Fruit fly (Drosophila melanogaster) whole organism, embryonic: Measurements from ENCODE around the gene CG32295.

ENCODE experiments used
- Ada2b ChIP-seq: fragments of 200-800 bp; sonication (Bioruptor generic); IDR thresholded peaks from 2 replicates; pipeline ENCODE4 v1.3.6; 2022; ENCODE audit warnings: missing biosample characterization, missing genetic modification characterization
- CG10267 ChIP-seq: fragments of 200-800 bp; sonication (Bioruptor generic); optimal IDR thresholded peaks from 2 replicates; lab custom pipeline; 2018; ENCODE audit warnings: missing biosample characterization, mild to moderate bottlenecking, missing genetic modification characterization, moderate library complexity
- CG12155 ChIP-seq: fragments of 200-800 bp; sonication (Bioruptor generic); optimal IDR thresholded peaks from 3 replicates; lab custom pipeline; 2016; ENCODE audit warnings: missing biosample characterization, missing genetic modification characterization
- CG1603 ChIP-seq: fragments of 200-800 bp; sonication (Bioruptor generic); optimal IDR thresholded peaks from 2 replicates; lab custom pipeline; 2019; ENCODE audit warnings: missing biosample characterization, mild to moderate bottlenecking, missing genetic modification characterization, moderate library complexity
- CG16815 ChIP-seq: fragments of 200-800 bp; sonication (Bioruptor generic); optimal IDR thresholded peaks from 3 replicates; lab custom pipeline; 2017; ENCODE audit warnings: missing biosample characterization, mild to moderate bottlenecking, missing genetic modification characterization
- CG2875 ChIP-seq: fragments of 200-800 bp; sonication (Bioruptor generic); optimal IDR thresholded peaks from 2 replicates; lab custom pipeline; 2017; ENCODE audit warnings: missing biosample characterization, mild to moderate bottlenecking, missing genetic modification characterization, missing genetic modification reagents
- CG32772 ChIP-seq: fragments of 200-800 bp; sonication (Bioruptor generic); IDR thresholded peaks from 2 replicates; pipeline ENCODE4 v1.3.6; 2022; ENCODE audit warnings: missing biosample characterization, missing genetic modification characterization
- CG3847 ChIP-seq: fragments of 200-800 bp; sonication (Bioruptor generic); IDR thresholded peaks from 2 replicates; pipeline ENCODE4 v1.3.6; 2022; ENCODE audit warnings: missing biosample characterization, missing genetic modification characterization
- CG3995 ChIP-seq: fragments of 200-800 bp; sonication (Bioruptor generic); optimal IDR thresholded peaks from 3 replicates; lab custom pipeline; 2016; ENCODE audit warnings: missing biosample characterization, missing genetic modification characterization
- CG5245 ChIP-seq: fragments of 200-800 bp; sonication (Bioruptor generic); optimal IDR thresholded peaks from 3 replicates; lab custom pipeline; 2016; ENCODE audit warnings: missing biosample characterization, missing genetic modification characterization
- CG6272 ChIP-seq: fragments of 200-800 bp; sonication (Bioruptor generic); IDR thresholded peaks from 2 replicates; pipeline ENCODE4 v1.3.6; 2022; ENCODE audit warnings: missing biosample characterization, missing genetic modification characterization
- CG7745 ChIP-seq: fragments of 200-800 bp; sonication (Bioruptor generic); optimal IDR thresholded peaks from 2 replicates; lab custom pipeline; 2018; ENCODE audit warnings: missing biosample characterization, mild to moderate bottlenecking, missing genetic modification characterization, moderate library complexity
- CG8089 ChIP-seq: fragments of 200-800 bp; sonication (Bioruptor generic); optimal IDR thresholded peaks from 3 replicates; lab custom pipeline; 2016; ENCODE audit warnings: missing biosample characterization, missing genetic modification characterization
- Dll ChIP-seq: fragments of 200-800 bp; sonication (Bioruptor generic); IDR thresholded peaks from 4 replicates; pipeline ENCODE4 v1.3.6; 2022; ENCODE audit warnings: missing biosample characterization, missing genetic modification characterization; ENCODE audit not compliant: partially characterized antibody
- E2f1 ChIP-seq: fragments of 200-800 bp; sonication (Bioruptor generic); IDR thresholded peaks from 2 replicates; pipeline ENCODE4 v1.3.6; 2022; ENCODE audit warnings: missing biosample characterization, missing genetic modification characterization
- Ets97D ChIP-seq: fragments of 200-800 bp; sonication (Bioruptor generic); optimal IDR thresholded peaks from 3 replicates; lab custom pipeline; 2016; ENCODE audit warnings: missing biosample characterization, missing genetic modification characterization
- Gug ChIP-seq: fragments of 200-800 bp; sonication (Bioruptor generic); IDR thresholded peaks from 4 replicates; pipeline ENCODE4 v1.3.6; 2022; ENCODE audit warnings: missing biosample characterization, missing genetic modification characterization
- HLH3B ChIP-seq: fragments of 200-800 bp; sonication (Bioruptor generic); IDR thresholded peaks from 2 replicates; pipeline ENCODE4 v1.3.6; 2022; ENCODE audit warnings: missing biosample characterization, missing genetic modification characterization
- Kr ChIP-seq: fragments of 200-800 bp; sonication (Bioruptor generic); optimal IDR thresholded peaks from 2 replicates; lab custom pipeline; 2017; ENCODE audit warnings: missing biosample characterization, mild to moderate bottlenecking, missing genetic modification characterization
- Mad ChIP-seq: fragments of 200-800 bp; sonication (Bioruptor generic); optimal IDR thresholded peaks from 2 replicates; lab custom pipeline; 2016; ENCODE audit warnings: missing biosample characterization, missing genetic modification characterization
- Meics ChIP-seq: fragments of 200-800 bp; sonication (Bioruptor generic); optimal IDR thresholded peaks from 2 replicates; lab custom pipeline; 2017; ENCODE audit warnings: missing biosample characterization, mild to moderate bottlenecking, missing genetic modification characterization
- Mes4 ChIP-seq: fragments of 200-800 bp; sonication (Bioruptor generic); optimal IDR thresholded peaks from 2 replicates; lab custom pipeline; 2016; ENCODE audit warnings: missing biosample characterization, missing genetic modification characterization
- NC2α ChIP-seq: fragments of 200-800 bp; sonication (Bioruptor generic); optimal IDR thresholded peaks from 2 replicates; lab custom pipeline; 2016; ENCODE audit warnings: missing biosample characterization, missing genetic modification characterization
- NfI ChIP-seq: fragments of 200-800 bp; sonication (Bioruptor generic); optimal IDR thresholded peaks from 3 replicates; lab custom pipeline; 2018; ENCODE audit warnings: missing biosample characterization, mild to moderate bottlenecking, missing genetic modification characterization, moderate library complexity
- Oaz ChIP-seq: fragments of 200-800 bp; sonication (Bioruptor generic); IDR thresholded peaks from 2 replicates; pipeline ENCODE4 v1.3.6; 2022; ENCODE audit warnings: missing biosample characterization, missing genetic modification characterization
- Side ChIP-seq: fragments of 200-800 bp; sonication (Bioruptor generic); optimal IDR thresholded peaks from 2 replicates; lab custom pipeline; 2016; ENCODE audit warnings: missing biosample characterization, missing genetic modification characterization
- Sry-δ ChIP-seq: fragments of 200-800 bp; sonication (Bioruptor generic); optimal IDR thresholded peaks from 2 replicates; lab custom pipeline; 2016; ENCODE audit warnings: missing biosample characterization, missing genetic modification characterization
- Ssrp ChIP-seq: fragments of 200-800 bp; sonication (Bioruptor generic); optimal IDR thresholded peaks from 2 replicates; lab custom pipeline; 2018; ENCODE audit warnings: missing biosample characterization, mild to moderate bottlenecking, missing genetic modification characterization, moderate library complexity
- Usf ChIP-seq: fragments of 200-800 bp; sonication (Bioruptor generic); optimal IDR thresholded peaks from 2 replicates; lab custom pipeline; 2017; ENCODE audit warnings: missing genotype, missing biosample characterization, missing genetic modification characterization
- abd-A ChIP-seq: fragments of 200-800 bp; sonication (Bioruptor generic); optimal IDR thresholded peaks from 3 replicates; lab custom pipeline; 2019; ENCODE audit warnings: missing biosample characterization, mild to moderate bottlenecking, missing genetic modification characterization, moderate library complexity
- al ChIP-seq: fragments of 200-800 bp; sonication (Bioruptor generic); IDR thresholded peaks from 2 replicates; pipeline ENCODE4 v1.3.6; 2022; ENCODE audit warnings: missing biosample characterization, missing genetic modification characterization
- bigmax ChIP-seq: fragments of 200-800 bp; sonication (Bioruptor generic); optimal IDR thresholded peaks from 2 replicates; lab custom pipeline; 2018; ENCODE audit warnings: missing biosample characterization, mild to moderate bottlenecking, missing genetic modification characterization
- chinmo ChIP-seq: fragments of 200-800 bp; sonication (Bioruptor generic); IDR thresholded peaks from 4 replicates; pipeline ENCODE4 v1.3.6; 2022; ENCODE audit warnings: missing biosample characterization, missing genetic modification characterization; ENCODE audit not compliant: partially characterized antibody
- crc ChIP-seq: fragments of 200-800 bp; sonication (Bioruptor generic); optimal IDR thresholded peaks from 2 replicates; lab custom pipeline; 2016; ENCODE audit warnings: missing biosample characterization, missing genetic modification characterization
- disco-r ChIP-seq: fragments of 200-800 bp; sonication (Bioruptor generic); optimal IDR thresholded peaks from 2 replicates; lab custom pipeline; 2016; ENCODE audit warnings: missing biosample characterization, missing genetic modification characterization
- dpn ChIP-seq, 2 experiments: fragments of 200-800 bp; sonication (Bioruptor generic); optimal IDR thresholded peaks; 3 replicates each; lab custom pipeline; 2016; ENCODE audit warnings: missing biosample characterization in 2 of 2, missing genetic modification characterization in 2 of 2
- exex ChIP-seq: fragments of 200-800 bp; sonication (Bioruptor generic); optimal IDR thresholded peaks from 4 replicates; lab custom pipeline; 2018; ENCODE audit warnings: missing biosample characterization, mild to moderate bottlenecking, missing genetic modification characterization, moderate library complexity
- grau ChIP-seq: fragments of 200-800 bp; optimal IDR thresholded peaks from 3 replicates; lab custom pipeline; 2019; ENCODE audit warnings: missing biosample characterization, mild to moderate bottlenecking, missing genetic modification characterization, moderate library complexity
- h ChIP-seq: fragments of >200 bp; optimal IDR thresholded peaks from 2 replicates; lab custom pipeline; 2017
- ham ChIP-seq: fragments of 200-800 bp; sonication (Bioruptor generic); IDR thresholded peaks from 2 replicates; pipeline ENCODE4 v1.3.6; 2022; ENCODE audit warnings: missing biosample characterization, missing genetic modification characterization
- hb ChIP-seq: fragments of 200-800 bp; sonication (Bioruptor generic); IDR thresholded peaks from 3 replicates; pipeline ENCODE4 v1.3.6; 2022; ENCODE audit warnings: missing biosample characterization, missing genetic modification characterization; ENCODE audit not compliant: partially characterized antibody
- hbn ChIP-seq: fragments of 200-800 bp; sonication (Bioruptor generic); IDR thresholded peaks from 2 replicates; pipeline ENCODE4 v1.3.6; 2022; ENCODE audit warnings: missing biosample characterization, missing genetic modification characterization; ENCODE audit not compliant: partially characterized antibody
- knrl ChIP-seq: fragments of 200-800 bp; sonication (Bioruptor generic); IDR thresholded peaks from 3 replicates; pipeline ENCODE4 v1.3.6; 2022; ENCODE audit warnings: missing biosample characterization, missing genetic modification characterization; ENCODE audit not compliant: partially characterized antibody
- mirr ChIP-seq: fragments of 200-800 bp; sonication (Bioruptor generic); optimal IDR thresholded peaks from 3 replicates; lab custom pipeline; 2018; ENCODE audit warnings: missing biosample characterization, mild to moderate bottlenecking, missing genetic modification characterization
- oc ChIP-seq: fragments of 200-800 bp; sonication (Bioruptor generic); optimal IDR thresholded peaks from 2 replicates; lab custom pipeline; 2018; ENCODE audit warnings: missing biosample characterization, mild to moderate bottlenecking, missing genetic modification characterization, moderate library complexity
- pan ChIP-seq, 4 experiments: fragments of >200 bp in 3 of 4; fragments of 200-800 bp in 1 of 4; sonication (Bioruptor generic) in 1 of 4; optimal IDR thresholded peaks in 3 of 4; IDR thresholded peaks in 1 of 4; 2 replicates each; pipeline versions ENCODE4 v1.3.6 to Lab custom; 2017 to 2022; ENCODE audit warnings: missing biosample characterization in 2 of 4, missing genetic modification characterization in 2 of 4, mixed read lengths in 1 of 4
- scrt ChIP-seq: fragments of 200-800 bp; sonication (Bioruptor generic); optimal IDR thresholded peaks from 2 replicates; lab custom pipeline; 2018; ENCODE audit warnings: missing biosample characterization, mild to moderate bottlenecking, missing genetic modification characterization, moderate library complexity
- slp2 ChIP-seq: fragments of 200-800 bp; sonication (Bioruptor generic); optimal IDR thresholded peaks from 2 replicates; lab custom pipeline; 2016; ENCODE audit warnings: missing biosample characterization, missing genetic modification characterization
- sna ChIP-seq: fragments of 200-800 bp; sonication (Bioruptor generic); IDR thresholded peaks from 2 replicates; pipeline ENCODE4 v1.3.6; 2022; ENCODE audit warnings: missing biosample characterization, missing genetic modification characterization; ENCODE audit not compliant: partially characterized antibody
- twi ChIP-seq: fragments of 200-800 bp; optimal IDR thresholded peaks from 2 replicates; lab custom pipeline; 2019; ENCODE audit warnings: missing biosample characterization, mild to moderate bottlenecking, missing genetic modification characterization, moderate library complexity
- tx ChIP-seq: fragments of 200-800 bp; sonication (Bioruptor generic); optimal IDR thresholded peaks from 2 replicates; lab custom pipeline; 2016; ENCODE audit warnings: missing biosample characterization, missing genetic modification characterization

The CG32295 gene

DNA sequence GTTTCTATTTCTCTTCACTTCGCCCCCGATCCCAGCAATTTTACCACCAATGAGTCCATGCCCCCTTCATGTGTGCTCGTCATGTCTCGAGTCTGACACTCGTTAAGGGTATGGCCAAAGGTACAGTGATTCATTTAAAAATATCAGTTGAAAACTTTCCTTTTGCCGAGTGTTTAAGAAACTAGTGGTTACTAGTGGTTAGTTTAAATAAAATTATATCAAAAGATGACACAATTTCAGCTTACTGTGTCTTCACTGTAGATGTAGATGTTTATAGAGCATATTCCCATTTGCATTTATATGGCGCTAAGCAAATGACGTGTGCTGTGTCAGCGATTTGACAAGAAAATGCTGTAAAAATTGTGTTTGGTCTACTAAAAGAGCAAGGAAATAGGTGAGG, 5.6 kb upstream of the CG32295 start (continued):
- TF ChIP-seq NfI (GFP tag; lab: Kevin White, UChicago) (no peak), Ets97D (GFP tag; lab: Kevin White, UChicago) (no peak), Usf (no peak), hbn (no peak), Meics (GFP tag; lab: Kevin White, UChicago) (peak; percentile 36), CG3995 (GFP tag; lab: Kevin White, UChicago) (no peak), E2f1 (GFP tag; lab: Robert Waterston, UW) (peak; percentile 54; the same call in 1 of the 2 replicates), Sry-δ (GFP tag; lab: Kevin White, UChicago) (no peak), CG10267 (no peak), grau (peak; percentile 85), mirr (no peak), CG16815 (no peak), CG2875 (GFP tag; lab: Kevin White, UChicago) (no peak), HLH3B (GFP tag; lab: Robert Waterston, UW) (peak; percentile 75), chinmo (GFP tag; lab: Robert Waterston, UW) (no peak), sna (GFP tag; lab: Robert Waterston, UW) (no peak), slp2 (no peak), Mad (GFP tag; lab: Kevin White, UChicago) (no peak), Dll (GFP tag; lab: Robert Waterston, UW) (no peak), pan (optimal IDR thresholded peaks at IDR 0.05; lab: Kevin White, UChicago) (no peak), pan (GFP tag; optimal IDR thresholded peaks at IDR 0.05 in 1 of 2, IDR thresholded peaks at IDR 0.05 in 1 of 2) (peak in 1 of 2 experiments; percentile 82), NC2α (GFP tag; lab: Kevin White, UChicago) (no peak), dpn (GFP tag; optimal IDR thresholded peaks at IDR 0.05; lab: Kevin White, UChicago) (no peak), Ada2b (GFP tag; lab: Robert Waterston, UW) (peak; percentile 62), al (GFP tag; lab: Robert Waterston, UW) (no peak), abd-A (no peak), CG32772 (GFP tag; lab: Robert Waterston, UW) (peak; percentile 66), CG3847 (no peak), oc (tag; lab: Kevin White, UChicago) (no peak), CG5245 (GFP tag; lab: Kevin White, UChicago) (peak; percentile 6), Oaz (GFP tag; lab: Robert Waterston, UW) (no peak), CG8089 (no peak), Gug (GFP tag; lab: Robert Waterston, UW) (peak; percentile 43; the same call in 2 of the 4 replicates), bigmax (GFP tag; lab: Kevin White, UChicago) (no peak), hb (GFP tag; lab: Robert Waterston, UW) (no peak), h (no peak), disco-r (GFP tag; lab: Kevin White, UChicago) (no peak), CG7745 (tag; lab: Kevin White, UChicago) (no peak), CG12155 (no peak), CG1603 (tag; lab: Kevin White, UChicago) (peak; percentile 50), CG6272 (no peak), Side (GFP tag; lab: Kevin White, UChicago) (no peak), tx (GFP tag; lab: Kevin White, UChicago) (no peak), twi (tag; lab: Kevin White, UChicago) (peak; percentile 60), Ssrp (tag; lab: Kevin White, UChicago) (no peak), scrt (no peak), ham (GFP tag; lab: Robert Waterston, UW) (no peak), Mes4 (GFP tag; lab: Kevin White, UChicago) (no peak), exex (no peak), knrl (no peak), Kr (GFP tag; lab: Kevin White, UChicago) (no peak), crc (GFP tag; lab: Kevin White, UChicago) (no peak)
